Fruit fly (Drosophila melanogaster): ENCODE data around the gene CG4666.

The CG4666 gene

DNA sequence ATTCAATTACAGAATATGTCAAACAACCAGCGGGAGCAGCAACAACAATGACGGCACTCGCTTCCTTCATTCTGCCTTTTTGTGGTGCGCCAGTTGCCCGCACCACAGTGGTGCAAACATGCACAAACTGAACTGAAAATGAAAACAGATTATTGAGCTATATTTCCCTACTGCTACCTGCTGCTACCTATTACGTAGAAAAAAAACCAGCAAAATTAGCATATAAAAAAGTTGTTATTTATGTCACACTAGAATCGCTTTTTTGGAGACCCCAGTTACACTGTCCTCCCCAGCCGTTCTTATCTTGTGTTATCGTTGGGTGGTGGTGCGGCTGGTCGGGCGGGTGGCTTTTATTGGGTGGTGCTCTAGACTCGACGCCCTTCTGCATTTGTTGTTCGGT is 20.0 kb upstream of the CG4666 start (continued):
- TF ChIP-seq CG30403 (GFP tag; optimal IDR thresholded peaks at IDR 0.05) (peak; percentile 78), Adf1 (GFP tag; IDR thresholded peaks at IDR 0.05) (peak; percentile 53), CG2678 (tag; optimal IDR thresholded peaks at IDR 0.05) (peak; percentile 81), onecut (GFP tag; IDR thresholded peaks at IDR 0.05) (peak; percentile 77), grn (GFP tag; optimal IDR thresholded peaks at IDR 0.05) (peak; percentile 54), CG7745 (tag; optimal IDR thresholded peaks at IDR 0.05) (no peak), her (GFP tag; optimal IDR thresholded peaks at IDR 0.05) (peak; percentile 80), Hr78 (GFP tag; optimal IDR thresholded peaks at IDR 0.05) (no peak), salm (tag; optimal IDR thresholded peaks at IDR 0.05) (peak; percentile 30), Xrp1 (GFP tag; IDR thresholded peaks at IDR 0.05) (peak; percentile 92), ems (GFP tag; optimal IDR thresholded peaks at IDR 0.05) (peak; percentile 73), CG12071 (GFP tag; optimal IDR thresholded peaks at IDR 0.05) (peak; percentile 82), crp (GFP tag; optimal IDR thresholded peaks at IDR 0.05) (peak in 1 of 2 experiments; percentile 30), ash1 (GFP tag; optimal IDR thresholded peaks at IDR 0.05) (no peak), gcm (GFP tag; optimal IDR thresholded peaks at IDR 0.05) (peak; percentile 54), CG34224 (GFP tag; IDR thresholded peaks at IDR 0.05; ENCODE audit: partially characterized antibody) (no peak), CG13894 (tag; optimal IDR thresholded peaks at IDR 0.05) (peak; percentile 38), psq (GFP tag; optimal IDR thresholded peaks at IDR 0.05) (peak; percentile 41), dysf (GFP tag; IDR thresholded peaks at IDR 0.05) (peak; percentile 93), fu2 (GFP tag; optimal IDR thresholded peaks at IDR 0.05) (peak; percentile 35), D19B (GFP tag; optimal IDR thresholded peaks at IDR 0.05) (peak; percentile 51), al (GFP tag; IDR thresholded peaks at IDR 0.05) (peak; percentile 78; the same call in 1 of the 2 replicates), lola (GFP tag; optimal IDR thresholded peaks at IDR 0.05) (peak in 1 of 3 experiments; percentile 31), Spps (tag; optimal IDR thresholded peaks at IDR 0.05) (peak; percentile 47), Fer2 (tag; optimal IDR thresholded peaks at IDR 0.05) (no peak), CG13424 (tag; optimal IDR thresholded peaks at IDR 0.05) (peak; percentile 63), zf30C (GFP tag; optimal IDR thresholded peaks at IDR 0.05) (no peak), mirr (GFP tag; optimal IDR thresholded peaks at IDR 0.05) (no peak), HHEX (GFP tag; optimal IDR thresholded peaks at IDR 0.05) (peak; percentile 82), Sox100B (GFP tag; optimal IDR thresholded peaks at IDR 0.05) (peak; percentile 61), z (GFP tag; IDR thresholded peaks at IDR 0.05) (no peak), CG9727 (GFP tag; optimal IDR thresholded peaks at IDR 0.05) (peak; percentile 71), nmo (GFP tag; optimal IDR thresholded peaks at IDR 0.05) (peak; percentile 86), Gug (GFP tag; IDR thresholded peaks at IDR 0.05) (peak; percentile 80), CG17568 (GFP tag; optimal IDR thresholded peaks at IDR 0.05) (no peak), hb (GFP tag; IDR thresholded peaks at IDR 0.05; ENCODE audit: partially characterized antibody) (no peak), Hmx (GFP tag; optimal IDR thresholded peaks at IDR 0.05) (peak; percentile 17), gcm2 (GFP tag; optimal IDR thresholded peaks at IDR 0.05) (peak; percentile 58), Antp (GFP tag; optimal IDR thresholded peaks at IDR 0.05) (peak; percentile 89), emc (GFP tag; optimal IDR thresholded peaks at IDR 0.05) (peak; percentile 9), CG16815 (GFP tag; optimal IDR thresholded peaks at IDR 0.05) (peak; percentile 55), D (optimal IDR thresholded peaks at IDR 0.05) (no peak), D (GFP tag; optimal IDR thresholded peaks at IDR 0.05) (peak; percentile 72), sens (GFP tag) (peak; percentile 97), CrebB (tag; optimal IDR thresholded peaks at IDR 0.05) (peak; percentile 44), trh (GFP tag; optimal IDR thresholded peaks at IDR 0.05) (peak; percentile 52), ci (GFP tag; IDR thresholded peaks at IDR 0.05) (peak; percentile 94), CG4424 (GFP tag; optimal IDR thresholded peaks at IDR 0.05) (peak; percentile 83), CG13123 (GFP tag; optimal IDR thresholded peaks at IDR 0.05) (peak; percentile 7), CG17829 (tag; optimal IDR thresholded peaks at IDR 0.05) (peak; percentile 66), gsb-n (tag; optimal IDR thresholded peaks at IDR 0.05) (peak; percentile 56)
